Fruit fly (Drosophila melanogaster): ENCODE results near the gene Col4a1.

- no peak for TF ChIP-seq CTCF (optimal IDR thresholded peaks at IDR 0.05)
- no peak for TF ChIP-seq CG8478 (optimal IDR thresholded peaks at IDR 0.05)
These were observed 16.9 kb downstream of the Col4a1 start for dm6 chr2L:5046261-5046660.

Measured in S2 (cell line).